Worm (Caenorhabditis elegans) whole organism, L3 larva: ENCODE data around the gene K02H11.4.

Experiments
- fos-1 ChIP-seq: fragments of 150-350 bp; optimal IDR thresholded peaks from 2 replicates; lab custom pipeline; 2014; ENCODE audit warnings: missing biosample characterization, missing genetic modification characterization
- lin-15B ChIP-seq: fragments of 150-350 bp; optimal IDR thresholded peaks from 2 replicates; lab custom pipeline; 2014; ENCODE audit warnings: missing biosample characterization, missing genetic modification characterization
- nhr-11 ChIP-seq: fragments of 150-350 bp; optimal IDR thresholded peaks from 2 replicates; lab custom pipeline; 2014; ENCODE audit warnings: missing biosample characterization, missing genetic modification characterization
- nhr-77 ChIP-seq: fragments of 150-350 bp; optimal IDR thresholded peaks from 2 replicates; lab custom pipeline; 2014; ENCODE audit warnings: missing biosample characterization, missing genetic modification characterization
- pha-4 ChIP-seq: fragments of 150-350 bp; optimal IDR thresholded peaks from 2 replicates; lab custom pipeline; 2014; ENCODE audit warnings: missing biosample characterization, missing genetic modification reagents, missing genetic modification characterization
- ztf-11 ChIP-seq: fragments of 150-350 bp; optimal IDR thresholded peaks from 2 replicates; lab custom pipeline; 2014; ENCODE audit warnings: missing biosample characterization, missing genetic modification characterization

DNA sequence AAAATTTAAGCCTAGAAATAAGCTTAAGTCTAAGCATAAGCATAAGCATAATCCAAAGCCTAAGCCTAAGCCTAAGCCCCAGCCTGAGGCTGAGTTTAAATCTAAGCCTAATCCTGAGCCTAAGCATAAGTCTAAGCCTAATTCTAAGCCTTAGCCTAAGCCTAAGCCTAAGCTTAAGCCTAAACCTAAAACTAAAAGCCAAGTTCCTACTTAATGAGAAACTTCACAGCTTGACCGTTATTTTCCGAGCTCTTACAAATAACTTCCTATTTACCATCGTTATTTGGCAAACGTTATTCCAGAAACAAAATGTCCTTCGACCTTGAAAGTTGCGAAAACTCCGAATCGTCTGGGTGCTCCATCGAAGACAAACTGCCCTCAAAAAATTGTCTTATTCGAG is 49.3 kb downstream of the K02H11.4 start, which contains the start of gene C38C3.4:
- TF ChIP-seq ztf-11 (tag; lab: Kevin White, UChicago) (no peak), nhr-11 (no peak), lin-15B (tag; lab: Kevin White, UChicago) (no peak), pha-4 (tag; lab: Kevin White, UChicago) (no peak), nhr-77 (tag; lab: Kevin White, UChicago) (no peak), fos-1 (no peak)
